5 fruit fly cellular contexts compared by ENCODE assay signal in genomic region chr3L:19268720-19269401, dm6.
TF ChIP-seq lines count a peak whose summit lies in the region.

Gene Aldh7A1, minus strand, starts transcription at chr3L:19268913.
Gene CG14085, plus strand, starts transcription at chr3L:19269351.

- no peak for TF ChIP-seq CTCF in whole organism, embryonic (GFP tag; optimal IDR thresholded peaks at IDR 0.05; lab: Kevin White, UChicago)

TF ChIP-seq in whole organism, adult, 20 proteins besides CTCF, POLR2A, EP300 and RAD21 (continues in another document):
- no peak for TF ChIP-seq toe (GFP tag; optimal IDR thresholded peaks at IDR 0.05; lab: Kevin White, UChicago)
- no peak for TF ChIP-seq CG7045 (GFP tag; optimal IDR thresholded peaks at IDR 0.05; lab: Kevin White, UChicago)
- peak; percentile 27 for TF ChIP-seq CG5204 (GFP tag; optimal IDR thresholded peaks at IDR 0.05; lab: Kevin White, UChicago)
- TF ChIP-seq tj (GFP tag; optimal IDR thresholded peaks at IDR 0.05; lab: Kevin White, UChicago) = peak; percentile 48
- peak; percentile 24 for TF ChIP-seq Hr96 (GFP tag; optimal IDR thresholded peaks at IDR 0.05; lab: Kevin White, UChicago)
- TF ChIP-seq kay (GFP tag; lab: Kevin White, UChicago; ENCODE audit: borderline replicate concordance) = no peak
- TF ChIP-seq CG14711 (tag; optimal IDR thresholded peaks at IDR 0.05; lab: Kevin White, UChicago) = peak; percentile 10
- no peak for TF ChIP-seq CG33017 (tag; optimal IDR thresholded peaks at IDR 0.05; lab: Kevin White, UChicago)
- TF ChIP-seq cic (GFP tag; optimal IDR thresholded peaks at IDR 0.05; lab: Kevin White, UChicago) = peak; percentile 55
- TF ChIP-seq CG7101 (tag; optimal IDR thresholded peaks at IDR 0.05; lab: Kevin White, UChicago) = peak; percentile 2
- no peak for TF ChIP-seq CG11617 (GFP tag; optimal IDR thresholded peaks at IDR 0.05; lab: Kevin White, UChicago)
- peak; percentile 8 for TF ChIP-seq pad (GFP tag; optimal IDR thresholded peaks at IDR 0.05; lab: Kevin White, UChicago)
- no peak for TF ChIP-seq Clk (GFP tag; optimal IDR thresholded peaks at IDR 0.05; lab: Kevin White, UChicago)
- no peak for TF ChIP-seq cnc (optimal IDR thresholded peaks at IDR 0.05; lab: Kevin White, UChicago)
- no peak for TF ChIP-seq ovo (GFP tag; optimal IDR thresholded peaks at IDR 0.05; lab: Kevin White, UChicago)
- peak; percentile 49 for TF ChIP-seq Mnt (GFP tag; optimal IDR thresholded peaks at IDR 0.05; lab: Kevin White, UChicago)
- no peak for TF ChIP-seq bab1 (GFP tag; optimal IDR thresholded peaks at IDR 0.05; lab: Kevin White, UChicago)
- peak; percentile 69 for TF ChIP-seq CG12768 (GFP tag; optimal IDR thresholded peaks at IDR 0.05; lab: Kevin White, UChicago)
- no peak for TF ChIP-seq CG1620 (GFP tag; optimal IDR thresholded peaks at IDR 0.05; lab: Kevin White, UChicago)

TF ChIP-seq in whole organism, embryonic, 481 proteins besides CTCF, POLR2A, EP300 and RAD21 (continues in another document):
- no peak for TF ChIP-seq HLH3B (GFP tag; IDR thresholded peaks at IDR 0.05; lab: Robert Waterston, UW)
- TF ChIP-seq pan (optimal IDR thresholded peaks at IDR 0.05; lab: Kevin White, UChicago) = no peak
- TF ChIP-seq pan (GFP tag; optimal IDR thresholded peaks at IDR 0.05 in 1 of 2, IDR thresholded peaks at IDR 0.05 in 1 of 2) = no peak
- peak; percentile 72 for TF ChIP-seq HmgZ (tag; optimal IDR thresholded peaks at IDR 0.05; lab: Kevin White, UChicago)
- peak; percentile 98 for TF ChIP-seq CG15601 (tag; optimal IDR thresholded peaks at IDR 0.05; lab: Kevin White, UChicago)
- peak; percentile 72 for TF ChIP-seq CG10543 (GFP tag; optimal IDR thresholded peaks at IDR 0.05; lab: Kevin White, UChicago)
- no peak for TF ChIP-seq twi (tag; optimal IDR thresholded peaks at IDR 0.05; lab: Kevin White, UChicago)
- peak; percentile 92; the same call in 3 of the 4 replicates for TF ChIP-seq chinmo (GFP tag; IDR thresholded peaks at IDR 0.05; lab: Robert Waterston, UW; ENCODE audit: partially characterized antibody)
- TF ChIP-seq chif (GFP tag; optimal IDR thresholded peaks at IDR 0.05; lab: Kevin White, UChicago) = no peak
- no peak for TF ChIP-seq mam (GFP tag; optimal IDR thresholded peaks at IDR 0.05; lab: Kevin White, UChicago)
- TF ChIP-seq ftz-f1 (GFP tag; optimal IDR thresholded peaks at IDR 0.05; lab: Kevin White, UChicago) = peak; percentile 36
- no peak for TF ChIP-seq CG14050 (GFP tag; IDR thresholded peaks at IDR 0.05; lab: Robert Waterston, UW)
- peak; percentile 78 for TF ChIP-seq Deaf1 (tag; optimal IDR thresholded peaks at IDR 0.05; lab: Kevin White, UChicago)
- no peak for TF ChIP-seq ATbp (GFP tag; optimal IDR thresholded peaks at IDR 0.05; lab: Kevin White, UChicago)
- peak; percentile 65 for TF ChIP-seq Jarid2 (GFP tag; optimal IDR thresholded peaks at IDR 0.05; lab: Kevin White, UChicago)
- no peak for TF ChIP-seq sqz (GFP tag; optimal IDR thresholded peaks at IDR 0.05; lab: Kevin White, UChicago)
- no peak for TF ChIP-seq Mad (GFP tag; optimal IDR thresholded peaks at IDR 0.05; lab: Kevin White, UChicago)
- no peak for TF ChIP-seq cas (GFP tag; IDR thresholded peaks at IDR 0.05; lab: Robert Waterston, UW)
- TF ChIP-seq NFAT (GFP tag; IDR thresholded peaks at IDR 0.05; lab: Robert Waterston, UW) = peak; percentile 57; the same call in 1 of the 2 replicates

TF ChIP-seq in whole organism, prepupa, 60 proteins besides CTCF, POLR2A, EP300 and RAD21:
- TF ChIP-seq vri (GFP tag; optimal IDR thresholded peaks at IDR 0.05; lab: Kevin White, UChicago) = peak; percentile 40
- TF ChIP-seq CG3919 (GFP tag; optimal IDR thresholded peaks at IDR 0.05; lab: Kevin White, UChicago) = peak; percentile 29
- TF ChIP-seq esn (GFP tag; optimal IDR thresholded peaks at IDR 0.05; lab: Kevin White, UChicago) = no peak
- peak; percentile 39; the same call in 1 of the 3 replicates for TF ChIP-seq eg (GFP tag; IDR thresholded peaks at IDR 0.05; lab: Robert Waterston, UW)
- TF ChIP-seq CG11294 (GFP tag; IDR thresholded peaks at IDR 0.05; lab: Robert Waterston, UW) = no peak
- TF ChIP-seq topi (GFP tag; optimal IDR thresholded peaks at IDR 0.05; lab: Kevin White, UChicago) = peak; percentile 9
- no peak for TF ChIP-seq CG34406 (GFP tag; optimal IDR thresholded peaks at IDR 0.05; lab: Kevin White, UChicago)
- TF ChIP-seq Sox102F (GFP tag; optimal IDR thresholded peaks at IDR 0.05; lab: Kevin White, UChicago) = peak; percentile 3
- peak; percentile 97 for TF ChIP-seq svp (GFP tag; lab: Kevin White, UChicago)
- TF ChIP-seq Sox14 (GFP tag; optimal IDR thresholded peaks at IDR 0.05; lab: Kevin White, UChicago) = peak; percentile 51
- no peak for TF ChIP-seq CG10631 (GFP tag; optimal IDR thresholded peaks at IDR 0.05; lab: Kevin White, UChicago)
- TF ChIP-seq Eip78C (GFP tag; lab: Kevin White, UChicago) = peak; percentile 60
TF ChIP-seq in whole organism, prepupa: peak in this region for 8.

TF ChIP-seq in whole organism, pupa, 21 proteins besides CTCF, POLR2A, EP300 and RAD21:
- no peak for TF ChIP-seq D1 (tag; optimal IDR thresholded peaks at IDR 0.05; lab: Kevin White, UChicago)
- no peak for TF ChIP-seq CG17806 (tag; optimal IDR thresholded peaks at IDR 0.05; lab: Kevin White, UChicago)
- no peak for TF ChIP-seq CG10348 (GFP tag; IDR thresholded peaks at IDR 0.05; lab: Robert Waterston, UW)
- TF ChIP-seq fd96Ca (GFP tag; IDR thresholded peaks at IDR 0.05; lab: Robert Waterston, UW) = 0 out of 3 replicates have a peak, but pooled peaks have one; percentile 35
- TF ChIP-seq CG4496 (GFP tag; IDR thresholded peaks at IDR 0.05; lab: Robert Waterston, UW) = no peak
- TF ChIP-seq CG13204 (GFP tag; optimal IDR thresholded peaks at IDR 0.05; lab: Kevin White, UChicago) = peak; percentile 64
- TF ChIP-seq Ets98B (GFP tag; IDR thresholded peaks at IDR 0.05; lab: Robert Waterston, UW) = peak; percentile 41; the same call in 1 of the 2 replicates
- no peak for TF ChIP-seq CG9948 (tag; optimal IDR thresholded peaks at IDR 0.05; lab: Kevin White, UChicago)
- TF ChIP-seq EcR (GFP tag; optimal IDR thresholded peaks at IDR 0.05; lab: Kevin White, UChicago) = no peak

TF ChIP-seq in whole organism, wandering third instar larva, 38 proteins besides CTCF, POLR2A, EP300 and RAD21:
- TF ChIP-seq Rel (GFP tag; optimal IDR thresholded peaks at IDR 0.05; lab: Kevin White, UChicago) (no peak), Rel (tag; optimal IDR thresholded peaks at IDR 0.05; lab: Kevin White, UChicago) (peak; percentile 51), Myc (optimal IDR thresholded peaks at IDR 0.05; lab: Kevin White, UChicago) (no peak), h (GFP tag; optimal IDR thresholded peaks at IDR 0.05; lab: Kevin White, UChicago) (peak; percentile 48), foxo (GFP tag; optimal IDR thresholded peaks at IDR 0.05; lab: Kevin White, UChicago) (peak in 1 of 2 experiments; percentile 23), fru (GFP tag; optimal IDR thresholded peaks at IDR 0.05; lab: Kevin White, UChicago) (peak; percentile 10), dl (GFP tag; optimal IDR thresholded peaks at IDR 0.05; lab: Kevin White, UChicago; ENCODE audit: insufficient read depth in 1 of 2, partially characterized antibody in 2 of 2) (no peak), Dif (GFP tag; optimal IDR thresholded peaks at IDR 0.05; lab: Kevin White, UChicago; ENCODE audit: partially characterized antibody) (peak; percentile 59), br (GFP tag; optimal IDR thresholded peaks at IDR 0.05; lab: Kevin White, UChicago) (peak; percentile 25), CG32264 (GFP tag; optimal IDR thresholded peaks at IDR 0.05; lab: Kevin White, UChicago) (no peak), GATAd (GFP tag; optimal IDR thresholded peaks at IDR 0.05; lab: Kevin White, UChicago) (peak; percentile 65), rgr (GFP tag; optimal IDR thresholded peaks at IDR 0.05; lab: Kevin White, UChicago) (peak; percentile 56)
